Worm (Caenorhabditis elegans) whole organism, L3 larva: ENCODE measurements around the gene smg-8.

ENCODE experiments used
- R02D3.7 ChIP-seq: fragments of 150-350 bp; optimal IDR thresholded peaks from 2 replicates; lab custom pipeline; 2014; ENCODE audit warnings: missing biosample characterization, missing genetic modification characterization
- aly-2 ChIP-seq: fragments of 150-350 bp; optimal IDR thresholded peaks from 2 replicates; lab custom pipeline; 2014; ENCODE audit warnings: missing biosample characterization, missing genetic modification characterization
- ama-1 ChIP-seq: fragments of 150-350 bp; optimal IDR thresholded peaks from 2 replicates; lab custom pipeline; 2018
- ceh-28 ChIP-seq: fragments of 150-350 bp; optimal IDR thresholded peaks from 2 replicates; lab custom pipeline; 2014; ENCODE audit warnings: missing biosample characterization, missing genetic modification reagents, missing genetic modification characterization
- ceh-82 ChIP-seq: fragments of 150-350 bp; optimal IDR thresholded peaks from 2 replicates; lab custom pipeline; 2014; ENCODE audit warnings: missing biosample characterization, missing genetic modification characterization
- egl-27 ChIP-seq: sonication (generic microtip); optimal IDR thresholded peaks from 4 replicates; lab custom pipeline; 2017; ENCODE audit warnings: missing biosample characterization, missing genetic modification reagents, missing genetic modification characterization
- egl-5 ChIP-seq: fragments of 150-350 bp; optimal IDR thresholded peaks from 2 replicates; lab custom pipeline; 2017; ENCODE audit warnings: missing biosample characterization, missing genetic modification reagents, missing genetic modification characterization, inconsistent platforms
- elt-1 ChIP-seq: fragments of 150-350 bp; optimal IDR thresholded peaks from 2 replicates; lab custom pipeline; 2014; ENCODE audit warnings: missing biosample characterization, missing genetic modification characterization
- elt-2 ChIP-seq: sonication (generic microtip); optimal IDR thresholded peaks from 2 replicates; lab custom pipeline; 2016; ENCODE audit warnings: missing genetic modification reagents, mild to moderate bottlenecking, missing genetic modification characterization, missing compliant biosample characterization
- elt-3 ChIP-seq, 3 experiments: fragments of 150-350 bp in 1 of 3; sonication (generic microtip) in 2 of 3; optimal IDR thresholded peaks; 2 replicates in 2 of 3; 4 replicates in 1 of 3; lab custom pipeline; 2014 to 2017; ENCODE audit warnings: missing biosample characterization in 3 of 3, missing genetic modification characterization in 3 of 3
- eor-1 ChIP-seq, 2 experiments: fragments of 150-350 bp; optimal IDR thresholded peaks; 2 replicates each; lab custom pipeline; 2014 to 2018; ENCODE audit warnings: missing biosample characterization in 2 of 2, missing genetic modification characterization in 2 of 2
- fkh-10 ChIP-seq: sonication (generic microtip); optimal IDR thresholded peaks from 2 replicates; lab custom pipeline; 2017; ENCODE audit warnings: missing biosample characterization, missing genetic modification reagents, missing genetic modification characterization
- fkh-2 ChIP-seq: fragments of 150-350 bp; optimal IDR thresholded peaks from 2 replicates; lab custom pipeline; 2014; ENCODE audit warnings: missing biosample characterization, missing genetic modification reagents, missing genetic modification characterization
- fos-1 ChIP-seq: fragments of 150-350 bp; optimal IDR thresholded peaks from 2 replicates; lab custom pipeline; 2014; ENCODE audit warnings: missing biosample characterization, missing genetic modification characterization
- hmg-11 ChIP-seq: sonication (generic microtip); optimal IDR thresholded peaks from 2 replicates; lab custom pipeline; 2016; ENCODE audit warnings: missing genetic modification characterization, missing compliant biosample characterization
- jun-1 ChIP-seq: fragments of 150-350 bp; optimal IDR thresholded peaks from 2 replicates; lab custom pipeline; 2014; ENCODE audit warnings: missing biosample characterization, missing genetic modification reagents, missing genetic modification characterization
- lin-15B ChIP-seq: fragments of 150-350 bp; optimal IDR thresholded peaks from 2 replicates; lab custom pipeline; 2014; ENCODE audit warnings: missing biosample characterization, missing genetic modification characterization
- lin-39 ChIP-seq: fragments of 150-350 bp; optimal IDR thresholded peaks from 2 replicates; lab custom pipeline; 2018; ENCODE audit warnings: missing biosample characterization, missing genetic modification reagents, missing genetic modification characterization
- lsy-12 ChIP-seq: sonication (generic microtip); optimal IDR thresholded peaks from 2 replicates; lab custom pipeline; 2016; ENCODE audit warnings: mild to moderate bottlenecking, missing genetic modification characterization, missing compliant biosample characterization
- mml-1 ChIP-seq: fragments of 150-350 bp; sonication (generic microtip); optimal IDR thresholded peaks from 3 replicates; lab custom pipeline; 2014; ENCODE audit warnings: missing biosample characterization, missing genetic modification characterization
- nfya-1 ChIP-seq: sonication (generic microtip); optimal IDR thresholded peaks from 2 replicates; lab custom pipeline; 2017; ENCODE audit warnings: missing genetic modification characterization, mild to moderate bottlenecking, missing compliant biosample characterization, antibody characterized with exemption, moderate library complexity; ENCODE audit not compliant: insufficient read depth
- nhr-11 ChIP-seq: fragments of 150-350 bp; optimal IDR thresholded peaks from 2 replicates; lab custom pipeline; 2014; ENCODE audit warnings: missing biosample characterization, missing genetic modification characterization
- nhr-23 ChIP-seq: fragments of 150-350 bp; optimal IDR thresholded peaks from 2 replicates; lab custom pipeline; 2014; ENCODE audit warnings: missing biosample characterization, missing genetic modification reagents, missing genetic modification characterization
- nhr-25 ChIP-seq: sonication (generic microtip); optimal IDR thresholded peaks from 2 replicates; lab custom pipeline; 2017; ENCODE audit warnings: missing biosample characterization, missing genetic modification characterization
- nhr-43 ChIP-seq: sonication (generic microtip); optimal IDR thresholded peaks from 2 replicates; lab custom pipeline; 2016; ENCODE audit warnings: mild to moderate bottlenecking, missing genetic modification characterization, missing compliant biosample characterization; ENCODE audit not compliant: poor library complexity, severe bottlenecking
- nhr-67 ChIP-seq: fragments of 150-350 bp; optimal IDR thresholded peaks from 2 replicates; lab custom pipeline; 2014; ENCODE audit warnings: missing biosample characterization, missing genetic modification characterization
- nhr-76 ChIP-seq: fragments of 150-350 bp; sonication (generic microtip); optimal IDR thresholded peaks from 5 replicates; lab custom pipeline; 2014; ENCODE audit warnings: missing biosample characterization, missing genetic modification characterization
- nhr-77 ChIP-seq: fragments of 150-350 bp; optimal IDR thresholded peaks from 2 replicates; lab custom pipeline; 2014; ENCODE audit warnings: missing biosample characterization, missing genetic modification characterization
- pha-4 ChIP-seq: fragments of 150-350 bp; optimal IDR thresholded peaks from 2 replicates; lab custom pipeline; 2014; ENCODE audit warnings: missing biosample characterization, missing genetic modification reagents, missing genetic modification characterization
- pqm-1 ChIP-seq: fragments of 150-350 bp; optimal IDR thresholded peaks from 2 replicates; lab custom pipeline; 2017; ENCODE audit warnings: missing biosample characterization, missing genetic modification characterization, inconsistent platforms
- sea-2 ChIP-seq: fragments of 150-350 bp; sonication (generic microtip); optimal IDR thresholded peaks from 4 replicates; lab custom pipeline; 2014; ENCODE audit warnings: missing biosample characterization, missing genetic modification reagents, missing genetic modification characterization
- skn-1 ChIP-seq: fragments of 150-350 bp; optimal IDR thresholded peaks from 2 replicates; lab custom pipeline; 2014; ENCODE audit warnings: missing biosample characterization, missing genetic modification characterization
- snpc-4 ChIP-seq: fragments of 150-350 bp; optimal IDR thresholded peaks from 2 replicates; lab custom pipeline; 2014; ENCODE audit warnings: missing biosample characterization, missing genetic modification characterization
- tbx-2 ChIP-seq: sonication (generic microtip); optimal IDR thresholded peaks from 2 replicates; lab custom pipeline; 2016; ENCODE audit warnings: mild to moderate bottlenecking, missing genetic modification characterization, missing compliant biosample characterization
- unc-39 ChIP-seq: sonication (generic microtip); optimal IDR thresholded peaks from 4 replicates; lab custom pipeline; 2017; ENCODE audit warnings: missing biosample characterization, missing genetic modification characterization
- unc-62 ChIP-seq: fragments of 150-350 bp; sonication (generic microtip); optimal IDR thresholded peaks from 4 replicates; lab custom pipeline; 2014; ENCODE audit warnings: missing biosample characterization, missing genetic modification reagents, missing genetic modification characterization
- ztf-11 ChIP-seq: fragments of 150-350 bp; optimal IDR thresholded peaks from 2 replicates; lab custom pipeline; 2014; ENCODE audit warnings: missing biosample characterization, missing genetic modification characterization

smg-8 gene

DNA sequence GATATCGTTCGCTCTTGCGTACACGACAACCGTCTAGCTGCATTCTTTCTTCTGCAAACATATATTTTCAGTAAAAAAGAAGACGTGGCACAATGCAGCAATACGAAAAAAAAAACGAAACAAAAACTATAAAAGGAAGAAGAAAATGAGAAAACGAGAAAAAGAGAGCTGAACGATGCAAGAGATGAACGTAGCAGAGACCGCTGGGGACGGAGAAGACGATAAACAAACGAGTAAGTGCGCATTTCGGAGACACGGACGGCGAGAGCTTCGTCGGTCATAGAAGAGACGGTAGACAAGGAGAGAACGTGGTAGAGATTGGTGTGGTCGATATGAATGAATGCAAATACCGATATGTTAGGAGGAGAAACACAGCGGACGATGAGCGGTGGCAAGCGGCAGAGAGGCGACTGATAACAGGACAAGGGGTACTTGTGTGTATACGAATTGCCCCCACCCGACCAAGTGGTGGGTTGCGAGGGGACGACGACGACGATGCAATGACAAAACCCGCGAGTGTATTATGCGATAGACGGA, 3.2 kb upstream of the smg-8 start, which contains the start of gene K04B12.2:
Gene K04B12.2, minus strand, starts transcription at position 51 of the 537 bp plus-strand sequence.
- TF ChIP-seq pha-4 (tag; lab: Kevin White, UChicago) (peak; percentile 85), aly-2 (peak; percentile 0), snpc-4 (tag; lab: Kevin White, UChicago) (peak; percentile 12), nhr-77 (peak; percentile 6), skn-1 (tag; lab: Kevin White, UChicago) (peak; percentile 25), nhr-25 (tag; lab: Kevin White, UChicago) (peak; percentile 67), jun-1 (tag; lab: Kevin White, UChicago) (peak; percentile 57), nhr-76 (no peak), pqm-1 (peak; percentile 89), hmg-11 (tag; lab: Kevin White, UChicago) (peak; percentile 91), lin-15B (tag; lab: Kevin White, UChicago) (peak; percentile 53), R02D3.7 (peak; percentile 6), lsy-12 (no peak), unc-62 (GFP tag; lab: Kevin White, UChicago) (no peak), fos-1 (tag; lab: Kevin White, UChicago) (no peak), nfya-1 (tag; lab: Kevin White, UChicago) (peak; percentile 86), elt-1 (tag; lab: Kevin White, UChicago) (peak; percentile 35), nhr-23 (tag; lab: Kevin White, UChicago) (peak; percentile 43), elt-2 (tag; lab: Kevin White, UChicago) (peak; percentile 89), ceh-28 (tag; lab: Kevin White, UChicago) (peak; percentile 45), ama-1 (lab: Kevin White, UChicago) (no peak)

DNA sequence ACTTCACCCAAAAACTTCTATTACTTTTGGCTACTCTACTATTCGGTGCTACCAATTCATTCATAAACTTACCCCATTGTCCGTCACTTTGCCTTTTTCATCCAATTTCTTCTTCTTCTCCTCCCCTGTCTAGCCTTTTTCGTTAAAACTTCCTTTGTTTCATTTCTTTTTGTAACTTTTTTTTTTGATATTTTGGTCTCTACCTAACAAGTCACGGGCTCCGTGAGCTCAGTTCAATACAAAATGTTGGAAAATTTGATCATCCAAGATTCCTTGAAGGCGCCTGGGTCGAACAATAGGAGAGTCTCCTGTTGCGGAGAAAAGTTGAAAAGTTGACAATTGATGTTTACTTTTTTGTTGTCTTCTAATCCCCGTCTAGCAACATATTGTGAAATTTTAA, 10.7 kb downstream of the smg-8 start:
- TF ChIP-seq elt-1 (tag; lab: Kevin White, UChicago) (no peak), unc-39 (no peak), elt-3 (tag; optimal IDR thresholded peaks at IDR 0.05; lab: Kevin White, UChicago) (no peak), fkh-10 (GFP tag; lab: Kevin White, UChicago) (peak; percentile 22), nhr-43 (tag; lab: Kevin White, UChicago) (no peak)

DNA sequence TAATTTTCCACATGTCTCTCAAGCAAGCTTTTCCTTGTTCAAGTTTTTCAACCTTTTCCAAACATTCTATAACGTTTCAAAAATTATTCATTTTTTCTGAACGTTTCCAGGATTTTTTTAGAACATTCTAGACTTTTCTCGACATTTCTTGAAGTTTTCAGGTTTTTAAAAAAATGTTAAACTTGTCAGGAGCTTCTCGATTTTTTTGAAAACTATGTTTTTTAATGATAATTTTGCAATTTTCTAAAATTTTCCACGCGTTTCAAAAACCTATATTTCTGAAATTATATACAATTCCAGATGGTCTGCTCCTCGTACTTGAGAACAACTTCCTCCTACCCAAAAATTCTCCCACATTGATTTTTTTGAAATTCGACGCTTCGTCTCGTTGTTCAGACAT, 14.1 kb downstream of the smg-8 start, which contains the start of gene dmsr-6:
Gene dmsr-6, plus strand, starts transcription at position 301 of the 400 bp plus-strand sequence.
- TF ChIP-seq aly-2 (no peak), jun-1 (tag; lab: Kevin White, UChicago) (no peak), nhr-67 (tag; lab: Kevin White, UChicago) (no peak), ceh-82 (tag; lab: Kevin White, UChicago) (no peak), lsy-12 (no peak), skn-1 (tag; lab: Kevin White, UChicago) (no peak), egl-5 (tag; lab: Kevin White, UChicago) (no peak), elt-3 (tag; optimal IDR thresholded peaks at IDR 0.05; lab: Kevin White, UChicago) (no peak), lin-39 (tag; lab: Kevin White, UChicago) (no peak), hmg-11 (tag; lab: Kevin White, UChicago) (no peak), nhr-23 (tag; lab: Kevin White, UChicago) (no peak), fos-1 (tag; lab: Kevin White, UChicago) (no peak), ztf-11 (tag; lab: Kevin White, UChicago) (no peak), mml-1 (tag; lab: Kevin White, UChicago) (no peak), unc-39 (no peak)

DNA sequence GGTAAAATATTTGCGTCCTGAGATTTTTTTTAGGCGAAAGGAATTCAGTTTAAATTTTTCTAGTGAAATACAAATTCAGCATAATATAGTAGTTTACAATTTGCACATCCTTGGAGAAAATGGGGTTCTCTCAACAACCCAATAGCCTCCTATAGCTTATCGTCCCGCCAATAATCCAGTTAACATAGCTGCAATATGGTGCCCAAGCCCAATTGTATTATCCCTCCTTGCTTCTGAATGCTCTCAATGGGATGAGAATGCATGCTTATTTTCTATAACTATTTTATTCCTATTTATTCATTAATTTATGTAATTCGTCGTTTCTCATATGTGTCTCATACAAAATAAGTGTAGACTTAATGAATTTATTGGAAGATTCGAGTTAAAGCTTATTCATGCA, 28.8 kb downstream of the smg-8 start:
- TF ChIP-seq fkh-2 (no peak), sea-2 (GFP tag; lab: Kevin White, UChicago) (no peak), nhr-11 (no peak), tbx-2 (tag; lab: Kevin White, UChicago) (no peak), egl-27 (tag; lab: Kevin White, UChicago) (no peak), jun-1 (tag; lab: Kevin White, UChicago) (no peak), ztf-11 (tag; lab: Kevin White, UChicago) (no peak), eor-1 (tag; optimal IDR thresholded peaks at IDR 0.05; lab: Kevin White, UChicago) (no peak)
